Fruit fly (Drosophila melanogaster) whole organism, embryonic: ENCODE measurements around the gene tok.

ENCODE experiments used
- Awh ChIP-seq: fragments of 200-800 bp; sonication (Bioruptor generic); IDR thresholded peaks from 2 replicates; pipeline ENCODE4, ENCODE4 v1.3.6; 2022; ENCODE audit warnings: missing biosample characterization, missing genetic modification characterization
- B-H1 ChIP-seq: fragments of 200-800 bp; sonication (Bioruptor generic); IDR thresholded peaks from 3 replicates; pipeline ENCODE4 v1.3.6; 2022; ENCODE audit warnings: missing biosample characterization, missing genetic modification characterization
- BEAF-32 ChIP-seq: fragments of 200-800 bp; sonication (Bioruptor generic); optimal IDR thresholded peaks from 3 replicates; lab custom pipeline; 2017; ENCODE audit warnings: missing biosample characterization, missing genetic modification characterization, mild to moderate bottlenecking, moderate library complexity, missing genetic modification reagents
- Bdp1 ChIP-seq: fragments of 200-800 bp; sonication (Bioruptor generic); optimal IDR thresholded peaks from 3 replicates; lab custom pipeline; 2016; ENCODE audit warnings: missing biosample characterization, missing genetic modification characterization
- Bgb ChIP-seq: fragments of 200-800 bp; sonication (Bioruptor generic); IDR thresholded peaks from 2 replicates; pipeline ENCODE4 v1.3.6; 2022; ENCODE audit warnings: missing biosample characterization, missing genetic modification characterization; ENCODE audit not compliant: partially characterized antibody
- CG10654 ChIP-seq: fragments of 200-800 bp; sonication (Bioruptor generic); optimal IDR thresholded peaks from 2 replicates; lab custom pipeline; 2016; ENCODE audit warnings: missing biosample characterization, missing genetic modification characterization
- CG1233 ChIP-seq: fragments of 200-800 bp; sonication (Bioruptor generic); optimal IDR thresholded peaks from 4 replicates; lab custom pipeline; 2018; ENCODE audit warnings: missing biosample characterization, mild to moderate bottlenecking, missing genetic modification characterization
- CG12659 ChIP-seq: fragments of 200-800 bp; sonication (Bioruptor generic); optimal IDR thresholded peaks from 3 replicates; lab custom pipeline; 2017; ENCODE audit warnings: mild to moderate bottlenecking, missing biosample characterization, missing genetic modification reagents, missing genetic modification characterization
- CG13296 ChIP-seq: fragments of 200-800 bp; sonication (Bioruptor generic); optimal IDR thresholded peaks from 3 replicates; lab custom pipeline; 2018; ENCODE audit warnings: missing biosample characterization, mild to moderate bottlenecking, missing genetic modification characterization
- CG14860 ChIP-seq: fragments of 200-800 bp; sonication (Bioruptor generic); IDR thresholded peaks from 3 replicates; pipeline ENCODE4 v1.3.6; 2022; ENCODE audit warnings: missing biosample characterization, missing genetic modification characterization; ENCODE audit not compliant: partially characterized antibody
- CG15479 ChIP-seq: fragments of 200-800 bp; sonication (Bioruptor generic); optimal IDR thresholded peaks from 3 replicates; lab custom pipeline; 2019; ENCODE audit warnings: missing biosample characterization, mild to moderate bottlenecking, missing genetic modification characterization, moderate library complexity
- CG1647 ChIP-seq: fragments of 200-800 bp; sonication (Bioruptor generic); optimal IDR thresholded peaks from 3 replicates; lab custom pipeline; 2016; ENCODE audit warnings: missing biosample characterization, missing genetic modification characterization
- CG18764 ChIP-seq: fragments of 200-800 bp; sonication (Bioruptor generic); optimal IDR thresholded peaks from 3 replicates; lab custom pipeline; 2016; ENCODE audit warnings: missing biosample characterization, missing genetic modification characterization
- CG2129 ChIP-seq: fragments of 200-800 bp; sonication (Bioruptor generic); IDR thresholded peaks from 2 replicates; pipeline ENCODE4 v1.3.6; 2022; ENCODE audit warnings: missing biosample characterization, missing genetic modification characterization; ENCODE audit not compliant: partially characterized antibody
- CG3281 ChIP-seq: fragments of 200-800 bp; sonication (Bioruptor generic); optimal IDR thresholded peaks from 3 replicates; lab custom pipeline; 2017; ENCODE audit warnings: missing biosample characterization, mild to moderate bottlenecking, missing genetic modification characterization
- CG34422 ChIP-seq: fragments of 200-800 bp; sonication (Bioruptor generic); IDR thresholded peaks from 3 replicates; pipeline ENCODE4 v1.3.6; 2022; ENCODE audit warnings: missing biosample characterization, missing genetic modification characterization
- CG42726 ChIP-seq: fragments of 200-800 bp; sonication (Bioruptor generic); IDR thresholded peaks from 2 replicates; pipeline ENCODE4 v1.3.6; 2022; ENCODE audit warnings: missing biosample characterization, missing genetic modification characterization; ENCODE audit not compliant: partially characterized antibody
- CG4404 ChIP-seq: fragments of 200-800 bp; sonication (Bioruptor generic); IDR thresholded peaks from 2 replicates; pipeline ENCODE4 v1.3.6; 2022; ENCODE audit warnings: missing biosample characterization, missing genetic modification characterization
- CG6791 ChIP-seq: fragments of 200-800 bp; sonication (Bioruptor generic); IDR thresholded peaks from 3 replicates; pipeline ENCODE4 v1.3.6; 2022; ENCODE audit warnings: missing biosample characterization, missing genetic modification characterization; ENCODE audit not compliant: partially characterized antibody
- CG8281 ChIP-seq: fragments of 200-800 bp; sonication (Bioruptor generic); optimal IDR thresholded peaks from 2 replicates; lab custom pipeline; 2018; ENCODE audit warnings: missing biosample characterization, mild to moderate bottlenecking, missing genetic modification characterization, moderate library complexity
- CG9797 ChIP-seq: fragments of 200-800 bp; sonication (Bioruptor generic); optimal IDR thresholded peaks from 3 replicates; lab custom pipeline; 2018; ENCODE audit warnings: missing biosample characterization, mild to moderate bottlenecking, missing genetic modification characterization
- Dfd ChIP-seq, 2 experiments: fragments of >200 bp; optimal IDR thresholded peaks; 2 replicates each; lab custom pipeline; 2017; ENCODE audit warnings: missing biosample characterization in 2 of 2, missing genetic modification characterization in 2 of 2
- Ets97D ChIP-seq: fragments of 200-800 bp; sonication (Bioruptor generic); optimal IDR thresholded peaks from 3 replicates; lab custom pipeline; 2016; ENCODE audit warnings: missing biosample characterization, missing genetic modification characterization
- Mrtf ChIP-seq: fragments of 200-800 bp; sonication (Bioruptor generic); IDR thresholded peaks from 3 replicates; pipeline ENCODE4 v1.3.6; 2022; ENCODE audit warnings: missing biosample characterization, missing genetic modification characterization
- Nf-YC ChIP-seq: fragments of 200-800 bp; optimal IDR thresholded peaks from 3 replicates; lab custom pipeline; 2019; ENCODE audit warnings: missing biosample characterization, mild to moderate bottlenecking, missing genetic modification characterization, moderate library complexity
- Optix ChIP-seq: fragments of 200-800 bp; sonication (Bioruptor generic); IDR thresholded peaks from 3 replicates; pipeline ENCODE4 v1.3.6; 2022; ENCODE audit warnings: missing biosample characterization, missing genetic modification characterization
- Six4 ChIP-seq: fragments of 200-800 bp; sonication (Bioruptor generic); optimal IDR thresholded peaks from 2 replicates; lab custom pipeline; 2016; ENCODE audit warnings: missing biosample characterization, missing genetic modification characterization
- Tbp ChIP-seq: fragments of >200 bp; optimal IDR thresholded peaks from 2 replicates; lab custom pipeline; 2018; ENCODE audit warnings: missing biosample characterization, missing genetic modification characterization
- ase ChIP-seq: fragments of 200-800 bp; sonication (Bioruptor generic); IDR thresholded peaks from 3 replicates; pipeline ENCODE4 v1.3.6; 2022; ENCODE audit warnings: missing biosample characterization, missing genetic modification characterization
- ato ChIP-seq: fragments of 200-800 bp; sonication (Bioruptor generic); IDR thresholded peaks from 2 replicates; pipeline ENCODE4 v1.3.6; 2022; ENCODE audit warnings: missing biosample characterization, missing genetic modification characterization; ENCODE audit not compliant: partially characterized antibody
- bab2 ChIP-seq: fragments of 200-800 bp; sonication (Bioruptor generic); optimal IDR thresholded peaks from 2 replicates; lab custom pipeline; 2016; ENCODE audit warnings: missing biosample characterization, missing genetic modification characterization
- bigmax ChIP-seq: fragments of 200-800 bp; sonication (Bioruptor generic); optimal IDR thresholded peaks from 2 replicates; lab custom pipeline; 2018; ENCODE audit warnings: missing biosample characterization, mild to moderate bottlenecking, missing genetic modification characterization
- bsh ChIP-seq, 2 experiments: fragments of 200-800 bp; sonication (Bioruptor generic); optimal IDR thresholded peaks; 2 replicates each; lab custom pipeline; 2017 to 2018; ENCODE audit warnings: mild to moderate bottlenecking in 2 of 2, missing biosample characterization in 2 of 2, missing genetic modification characterization in 2 of 2, moderate library complexity in 1 of 2
- crol ChIP-seq: fragments of 200-800 bp; sonication (Bioruptor generic); IDR thresholded peaks from 2 replicates; pipeline ENCODE4 v1.3.6; 2022; ENCODE audit warnings: missing biosample characterization, missing genetic modification characterization
- disco-r ChIP-seq: fragments of 200-800 bp; sonication (Bioruptor generic); optimal IDR thresholded peaks from 2 replicates; lab custom pipeline; 2016; ENCODE audit warnings: missing biosample characterization, missing genetic modification characterization
- grn ChIP-seq: fragments of 200-800 bp; sonication (Bioruptor generic); optimal IDR thresholded peaks from 3 replicates; lab custom pipeline; 2017; ENCODE audit warnings: missing biosample characterization, missing genetic modification characterization
- gsb-n ChIP-seq: fragments of 200-800 bp; sonication (Bioruptor generic); optimal IDR thresholded peaks from 3 replicates; lab custom pipeline; 2018; ENCODE audit warnings: missing biosample characterization, mild to moderate bottlenecking, missing genetic modification characterization
- ham ChIP-seq: fragments of 200-800 bp; sonication (Bioruptor generic); IDR thresholded peaks from 2 replicates; pipeline ENCODE4 v1.3.6; 2022; ENCODE audit warnings: missing biosample characterization, missing genetic modification characterization
- jing ChIP-seq: fragments of 200-800 bp; sonication (Bioruptor generic); optimal IDR thresholded peaks from 2 replicates; lab custom pipeline; 2018; ENCODE audit warnings: missing biosample characterization, mild to moderate bottlenecking, missing genetic modification characterization
- kay ChIP-seq: fragments of 200-800 bp; sonication (Bioruptor generic); optimal IDR thresholded peaks from 2 replicates; lab custom pipeline; 2016; ENCODE audit warnings: missing biosample characterization, missing genetic modification characterization
- maf-S ChIP-seq: fragments of 200-800 bp; sonication (Bioruptor generic); optimal IDR thresholded peaks from 2 replicates; lab custom pipeline; 2016; ENCODE audit warnings: missing biosample characterization, missing genetic modification characterization
- nau ChIP-seq: fragments of 200-800 bp; sonication (Bioruptor generic); optimal IDR thresholded peaks from 3 replicates; lab custom pipeline; 2017; ENCODE audit warnings: missing biosample characterization, mild to moderate bottlenecking, missing genetic modification characterization, missing genetic modification reagents
- nmo ChIP-seq: fragments of 200-800 bp; sonication (Bioruptor generic); optimal IDR thresholded peaks from 2 replicates; lab custom pipeline; 2018; ENCODE audit warnings: missing biosample characterization, mild to moderate bottlenecking, missing genetic modification characterization, moderate library complexity
- onecut ChIP-seq: fragments of 200-800 bp; sonication (Bioruptor generic); IDR thresholded peaks from 2 replicates; pipeline ENCODE4 v1.3.6; 2022; ENCODE audit warnings: missing biosample characterization, missing genetic modification characterization
- phol ChIP-seq: fragments of 200-800 bp; sonication (Bioruptor generic); optimal IDR thresholded peaks from 3 replicates; lab custom pipeline; 2018; ENCODE audit warnings: missing biosample characterization, mild to moderate bottlenecking, missing genetic modification characterization, moderate library complexity
- pita ChIP-seq: fragments of 200-800 bp; sonication (Bioruptor generic); optimal IDR thresholded peaks from 2 replicates; lab custom pipeline; 2017; ENCODE audit warnings: missing biosample characterization, mild to moderate bottlenecking, missing genetic modification characterization
- ranshi ChIP-seq: fragments of 200-800 bp; sonication (Bioruptor generic); IDR thresholded peaks from 2 replicates; pipeline ENCODE4 v1.3.6; 2022; ENCODE audit warnings: missing biosample characterization, missing genetic modification characterization
- repo ChIP-seq: fragments of 200-800 bp; sonication (Bioruptor generic); optimal IDR thresholded peaks from 2 replicates; lab custom pipeline; 2016; ENCODE audit warnings: missing biosample characterization, missing genetic modification characterization
- sim ChIP-seq: fragments of 200-800 bp; sonication (Bioruptor generic); IDR thresholded peaks from 2 replicates; pipeline ENCODE4 v1.3.6; 2022; ENCODE audit warnings: missing biosample characterization, missing genetic modification characterization
- slbo ChIP-seq: fragments of 200-800 bp; sonication (Bioruptor generic); IDR thresholded peaks from 2 replicates; pipeline ENCODE4 v1.3.6; 2022; ENCODE audit warnings: missing biosample characterization, missing genetic modification characterization
- tup ChIP-seq: fragments of 200-800 bp; sonication (Bioruptor generic); optimal IDR thresholded peaks from 2 replicates; lab custom pipeline; 2016; ENCODE audit warnings: missing biosample characterization, mild to moderate bottlenecking, missing genetic modification characterization, moderate library complexity

tok gene

dm6 chr3R:24753561-24754027 is 34.1 kb downstream of the tok start, which contains the start of gene asp (continued):
- TF ChIP-seq bab2 (GFP tag; lab: Kevin White, UChicago) (no peak), grn (GFP tag; lab: Kevin White, UChicago) (no peak), repo (GFP tag; lab: Kevin White, UChicago) (no peak), CG2129 (peak; percentile 63), CG18764 (no peak), slbo (peak; percentile 35; the same call in 1 of the 2 replicates), CG4404 (GFP tag; lab: Robert Waterston, UW) (no peak), Awh (GFP tag; lab: Robert Waterston, UW) (no peak), pita (GFP tag; lab: Kevin White, UChicago) (no peak), disco-r (GFP tag; lab: Kevin White, UChicago) (no peak), crol (no peak), CG1233 (GFP tag; lab: Kevin White, UChicago) (no peak), Dfd (GFP tag; optimal IDR thresholded peaks at IDR 0.05; lab: Kevin White, UChicago) (no peak), Mrtf (GFP tag; lab: Robert Waterston, UW) (no peak), Six4 (GFP tag; lab: Kevin White, UChicago) (peak; percentile 47), bigmax (peak; percentile 65), nau (no peak), CG1647 (no peak), CG14860 (GFP tag; lab: Robert Waterston, UW) (peak; percentile 94), CG34422 (GFP tag; lab: Robert Waterston, UW) (no peak), CG8281 (tag; lab: Kevin White, UChicago) (no peak), Ets97D (GFP tag; lab: Kevin White, UChicago) (peak; percentile 39), kay (GFP tag; lab: Kevin White, UChicago) (no peak), tup (GFP tag; lab: Kevin White, UChicago) (no peak), CG10654 (GFP tag; lab: Kevin White, UChicago) (no peak), ase (GFP tag; lab: Robert Waterston, UW) (no peak), ato (peak; percentile 83), Bdp1 (GFP tag; lab: Kevin White, UChicago) (no peak), Nf-YC (tag; lab: Kevin White, UChicago) (no peak), Optix (GFP tag; lab: Robert Waterston, UW) (no peak), CG6791 (GFP tag; lab: Robert Waterston, UW) (peak; percentile 87), phol (peak; percentile 57), CG9797 (GFP tag; lab: Kevin White, UChicago) (peak; percentile 59), onecut (no peak), gsb-n (no peak), CG3281 (GFP tag; lab: Kevin White, UChicago) (no peak), B-H1 (GFP tag; lab: Robert Waterston, UW) (no peak), Tbp (GFP tag; lab: Kevin White, UChicago) (no peak), Bgb (peak; percentile 80), jing (GFP tag; lab: Kevin White, UChicago) (no peak), ham (GFP tag; lab: Robert Waterston, UW) (no peak), BEAF-32 (GFP tag; lab: Kevin White, UChicago) (peak; percentile 77), CG42726 (peak; percentile 64; the same call in 1 of the 2 replicates), sim (no peak), bsh (GFP tag; optimal IDR thresholded peaks at IDR 0.05; lab: Kevin White, UChicago) (no peak), CG15479 (no peak), nmo (GFP tag; lab: Kevin White, UChicago) (peak; percentile 54), maf-S (GFP tag; lab: Kevin White, UChicago) (no peak), CG12659 (no peak), CG13296 (GFP tag; lab: Kevin White, UChicago) (no peak), ranshi (GFP tag; lab: Robert Waterston, UW) (no peak)
